Worm (Caenorhabditis elegans): ENCODE data around the gene F14H8.8.

DNA sequence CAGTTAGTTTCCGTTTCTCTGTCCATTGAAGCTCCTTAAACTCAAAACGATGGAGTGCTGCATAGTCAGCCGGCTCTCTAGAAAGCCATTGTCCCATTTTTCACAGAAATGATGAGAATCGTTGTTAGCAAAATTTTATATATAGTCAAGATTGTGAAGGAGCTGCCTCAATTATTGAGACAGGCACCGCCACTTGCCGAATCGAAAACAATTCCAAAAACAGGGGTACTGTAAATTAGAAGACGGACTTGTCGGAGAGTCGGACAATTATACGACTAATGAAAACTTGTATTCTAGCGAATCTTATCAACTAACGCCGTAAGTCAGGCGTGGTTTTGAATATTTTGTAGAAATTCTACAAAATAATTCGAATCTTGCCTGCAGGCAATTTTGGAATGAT, 9.0 kb upstream of the F14H8.8 start, which contains the start of gene F14H8.2:
- TF ChIP-seq him-1 (tag; optimal IDR thresholded peaks at IDR 0.05) (no peak), W03F9.2 (tag; optimal IDR thresholded peaks at IDR 0.05) (no peak), dao-5 (tag; optimal IDR thresholded peaks at IDR 0.05) (no peak)
